Fruit fly (Drosophila melanogaster): ENCODE data around the gene Cdep.

Gene Cdep

dm6 chr3R:4886086-4886812 is 24.1 kb upstream of the Cdep start (continued):
- TF ChIP-seq bsh (GFP tag; optimal IDR thresholded peaks at IDR 0.05), result peak in 1 of 2 experiments; percentile 87
- TF ChIP-seq CG17186 (GFP tag; optimal IDR thresholded peaks at IDR 0.05), result no peak
- TF ChIP-seq CG30020 (tag; optimal IDR thresholded peaks at IDR 0.05), result peak; percentile 11
- peak; percentile 76 for TF ChIP-seq CG15696 (tag; optimal IDR thresholded peaks at IDR 0.05)
- TF ChIP-seq Nf-YC (tag; optimal IDR thresholded peaks at IDR 0.05), result no peak
- no peak for TF ChIP-seq Drgx (GFP tag; IDR thresholded peaks at IDR 0.05)
- peak; percentile 21 for TF ChIP-seq kay (GFP tag; optimal IDR thresholded peaks at IDR 0.05)
- TF ChIP-seq CG13624 (GFP tag; optimal IDR thresholded peaks at IDR 0.05), result no peak
- peak; percentile 46 for TF ChIP-seq CG10543 (GFP tag; optimal IDR thresholded peaks at IDR 0.05)
- TF ChIP-seq vfl (GFP tag; optimal IDR thresholded peaks at IDR 0.05), result no peak
- no peak for TF ChIP-seq kah (GFP tag; optimal IDR thresholded peaks at IDR 0.05)
- TF ChIP-seq HLHmδ (GFP tag; optimal IDR thresholded peaks at IDR 0.05), result no peak
- peak; percentile 64 for TF ChIP-seq CG2202 (tag; optimal IDR thresholded peaks at IDR 0.05)
- peak; percentile 67 for TF ChIP-seq sisA (GFP tag; IDR thresholded peaks at IDR 0.05)
- peak; percentile 39 for TF ChIP-seq Max (GFP tag; optimal IDR thresholded peaks at IDR 0.05)
- TF ChIP-seq vnd (GFP tag; IDR thresholded peaks at IDR 0.05; ENCODE audit: partially characterized antibody), result no peak
- peak; percentile 62 for TF ChIP-seq Abd-B (GFP tag; optimal IDR thresholded peaks at IDR 0.05)
- TF ChIP-seq Sry-β (GFP tag; optimal IDR thresholded peaks at IDR 0.05), result no peak
- no peak for TF ChIP-seq wor (GFP tag; IDR thresholded peaks at IDR 0.05)
- TF ChIP-seq CG7928 (GFP tag; optimal IDR thresholded peaks at IDR 0.05), result no peak
- TF ChIP-seq Fer1 (GFP tag; optimal IDR thresholded peaks at IDR 0.05), result no peak
- TF ChIP-seq D (optimal IDR thresholded peaks at IDR 0.05), result no peak
- TF ChIP-seq D (GFP tag; optimal IDR thresholded peaks at IDR 0.05), result peak; percentile 80
- no peak for TF ChIP-seq tll (GFP tag; optimal IDR thresholded peaks at IDR 0.05)
- TF ChIP-seq fru (optimal IDR thresholded peaks at IDR 0.05), result no peak
- TF ChIP-seq gsb (GFP tag; IDR thresholded peaks at IDR 0.05), result peak; percentile 35; the same call in 1 of the 2 replicates
- no peak for TF ChIP-seq Poxn (GFP tag; IDR thresholded peaks at IDR 0.05)
- no peak for TF ChIP-seq CG15514 (GFP tag; optimal IDR thresholded peaks at IDR 0.05)
- TF ChIP-seq Xbp1 (GFP tag; optimal IDR thresholded peaks at IDR 0.05), result peak; percentile 77
- no peak for TF ChIP-seq Doc2 (GFP tag; IDR thresholded peaks at IDR 0.05)
- TF ChIP-seq CoRest (tag; optimal IDR thresholded peaks at IDR 0.05), result peak; percentile 74
- no peak for TF ChIP-seq CG3726 (GFP tag; IDR thresholded peaks at IDR 0.05)
- TF ChIP-seq fd64A (GFP tag; optimal IDR thresholded peaks at IDR 0.05), result peak; percentile 24
- TF ChIP-seq Ets97D (GFP tag; optimal IDR thresholded peaks at IDR 0.05), result peak; percentile 16
- no peak for TF ChIP-seq Dfd (GFP tag; optimal IDR thresholded peaks at IDR 0.05)
- TF ChIP-seq amos (GFP tag; IDR thresholded peaks at IDR 0.05; ENCODE audit: partially characterized antibody), result no peak
- no peak for TF ChIP-seq BtbVII (GFP tag; optimal IDR thresholded peaks at IDR 0.05)
- peak; percentile 59 for TF ChIP-seq CG7556 (GFP tag; optimal IDR thresholded peaks at IDR 0.05)
- peak; percentile 69 for TF ChIP-seq CG6813 (GFP tag; optimal IDR thresholded peaks at IDR 0.05)
- peak; percentile 47 for TF ChIP-seq pb (GFP tag; optimal IDR thresholded peaks at IDR 0.05)
- no peak for TF ChIP-seq Rfx (GFP tag; IDR thresholded peaks at IDR 0.05)
- TF ChIP-seq Vsx1 (GFP tag; optimal IDR thresholded peaks at IDR 0.05), result no peak
- no peak for TF ChIP-seq Doc3 (GFP tag; IDR thresholded peaks at IDR 0.05; ENCODE audit: partially characterized antibody)
- TF ChIP-seq CG17829 (tag; optimal IDR thresholded peaks at IDR 0.05), result peak; percentile 81
- no peak for TF ChIP-seq stwl (tag; optimal IDR thresholded peaks at IDR 0.05)
- peak; percentile 5 for TF ChIP-seq CrebB (tag; optimal IDR thresholded peaks at IDR 0.05)
- no peak for TF ChIP-seq Ravus (GFP tag; IDR thresholded peaks at IDR 0.05)
- TF ChIP-seq ranshi (GFP tag; IDR thresholded peaks at IDR 0.05), result peak; percentile 46; the same call in 1 of the 2 replicates
- 0 out of 2 replicates have a peak, but pooled peaks have one; percentile 12 for TF ChIP-seq CG32532 (GFP tag; IDR thresholded peaks at IDR 0.05)
